Fruit fly (Drosophila melanogaster): ENCODE results near the gene gNacalpha.

DNA sequence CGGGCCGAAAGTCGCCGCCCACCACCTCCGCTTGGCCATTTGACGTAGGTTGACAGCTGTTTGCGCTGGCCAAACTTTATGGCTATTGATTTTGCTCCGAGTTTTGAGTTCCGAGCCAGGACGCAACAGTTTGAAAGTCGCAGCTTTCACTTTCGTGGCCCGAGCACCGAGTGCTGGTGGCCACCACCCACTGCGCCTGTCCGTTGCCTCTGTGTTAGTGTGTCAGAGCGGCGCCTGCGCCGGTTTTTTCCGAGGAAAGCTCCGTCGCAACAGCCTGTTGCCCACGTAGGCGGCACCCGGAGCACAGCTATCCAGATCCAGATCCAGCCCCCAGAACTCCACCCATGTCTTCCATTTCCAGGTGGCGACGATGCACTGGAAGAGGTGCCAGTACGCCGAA is 11.8 kb downstream of the gNacalpha start:
- TF ChIP-seq CTCF (optimal IDR thresholded peaks at IDR 0.05) (no peak), CG8478 (optimal IDR thresholded peaks at IDR 0.05) (no peak)
